Worm (Caenorhabditis elegans): ENCODE results near the gene E03H12.4.

DNA sequence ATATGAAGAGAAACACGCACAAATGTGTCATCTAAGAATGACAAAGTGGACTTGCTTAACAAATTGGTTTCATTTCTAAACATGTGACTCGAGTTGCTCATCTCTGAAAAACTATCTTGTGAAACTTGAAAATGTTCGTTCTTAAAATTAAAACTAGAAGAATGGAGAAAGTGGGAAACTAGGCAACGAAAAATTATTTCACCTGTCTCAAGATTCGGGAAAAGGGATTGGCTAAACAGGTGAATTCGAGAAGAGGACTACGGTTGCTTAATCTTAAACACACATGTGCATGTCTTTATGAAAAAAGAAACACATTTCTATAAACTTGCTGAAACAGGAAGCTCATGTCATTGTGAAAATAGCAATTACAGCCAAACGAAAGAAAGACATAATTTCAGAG is 1.4 kb upstream of the E03H12.4 start, which contains the start of gene srz-24:
- no peak for TF ChIP-seq nhr-21 (tag; optimal IDR thresholded peaks at IDR 0.05)
- TF ChIP-seq lin-39 (tag; optimal IDR thresholded peaks at IDR 0.05) = no peak
- no peak for TF ChIP-seq fos-1 (tag; optimal IDR thresholded peaks at IDR 0.05)
- no peak for TF ChIP-seq sem-4 (tag; optimal IDR thresholded peaks at IDR 0.05)
- TF ChIP-seq lin-11 (tag; optimal IDR thresholded peaks at IDR 0.05) = no peak

Measured in whole organism, L2 larva.